Worm (Caenorhabditis elegans) whole organism, L2 larva: ENCODE results near the gene sax-2.

Experiments
- C34F6.9 ChIP-seq: fragments of 150-350 bp; optimal IDR thresholded peaks from 2 replicates; lab custom pipeline; 2014; ENCODE audit warnings: missing biosample characterization, missing genetic modification characterization
- F13H6.1 ChIP-seq: sonication (generic microtip); optimal IDR thresholded peaks from 2 replicates; lab custom pipeline; 2016; ENCODE audit warnings: missing genetic modification characterization, missing compliant biosample characterization
- Y55F3AM.14 ChIP-seq: fragments of 200-800 bp; sonication (Bioruptor generic); optimal IDR thresholded peaks from 2 replicates; lab custom pipeline; 2018; ENCODE audit warnings: mild to moderate bottlenecking, missing genetic modification characterization, missing compliant biosample characterization
- alr-1 ChIP-seq: fragments of 150-350 bp; optimal IDR thresholded peaks from 2 replicates; lab custom pipeline; 2014; ENCODE audit warnings: missing biosample characterization, missing genetic modification characterization
- aly-2 ChIP-seq: fragments of 150-350 bp; optimal IDR thresholded peaks from 2 replicates; lab custom pipeline; 2014; ENCODE audit warnings: missing biosample characterization, missing genetic modification characterization
- ama-1 ChIP-seq: fragments of 150-350 bp; optimal IDR thresholded peaks from 2 replicates; lab custom pipeline; 2018; ENCODE audit warnings: inconsistent platforms
- blmp-1 ChIP-seq: sonication (generic microtip); optimal IDR thresholded peaks from 2 replicates; lab custom pipeline; 2017; ENCODE audit warnings: missing genetic modification characterization, mild to moderate bottlenecking, missing compliant biosample characterization, antibody characterized with exemption, moderate library complexity; ENCODE audit not compliant: insufficient read depth
- ceh-16 ChIP-seq: fragments of 150-350 bp; optimal IDR thresholded peaks from 2 replicates; lab custom pipeline; 2014; ENCODE audit warnings: missing biosample characterization, missing genetic modification characterization
- ceh-82 ChIP-seq: fragments of 150-350 bp; optimal IDR thresholded peaks from 2 replicates; lab custom pipeline; 2014; ENCODE audit warnings: missing biosample characterization, missing genetic modification characterization
- crh-2 ChIP-seq: sonication (generic microtip); optimal IDR thresholded peaks from 2 replicates; lab custom pipeline; 2017; ENCODE audit warnings: missing biosample characterization, missing genetic modification characterization
- dmd-4 ChIP-seq: sonication (generic microtip); optimal IDR thresholded peaks from 2 replicates; lab custom pipeline; 2017; ENCODE audit warnings: missing biosample characterization, missing genetic modification characterization
- elt-1 ChIP-seq: fragments of 150-350 bp; optimal IDR thresholded peaks from 2 replicates; lab custom pipeline; 2014; ENCODE audit warnings: missing biosample characterization, missing genetic modification characterization
- gmeb-1 ChIP-seq: fragments of 150-350 bp; optimal IDR thresholded peaks from 2 replicates; lab custom pipeline; 2014; ENCODE audit warnings: missing biosample characterization, missing genetic modification characterization
- lin-11 ChIP-seq: fragments of 150-350 bp; sonication (generic microtip); optimal IDR thresholded peaks from 2 replicates; lab custom pipeline; 2014; ENCODE audit warnings: missing biosample characterization, missing genetic modification characterization, inconsistent platforms, mixed read lengths
- lin-13 ChIP-seq: fragments of 150-350 bp; optimal IDR thresholded peaks from 2 replicates; lab custom pipeline; 2014; ENCODE audit warnings: missing biosample characterization, missing genetic modification reagents, missing genetic modification characterization
- lsy-2 ChIP-seq, 2 experiments: fragments of 150-350 bp in 1 of 2; sonication (generic microtip) in 1 of 2; optimal IDR thresholded peaks; 2 replicates each; lab custom pipeline; 2014 to 2017; ENCODE audit warnings: missing biosample characterization in 2 of 2, missing genetic modification characterization in 2 of 2
- mab-5 ChIP-seq: fragments of 150-350 bp; optimal IDR thresholded peaks from 2 replicates; lab custom pipeline; 2014; ENCODE audit warnings: missing biosample characterization, missing genetic modification characterization
- mdl-1 ChIP-seq, 2 experiments: fragments of 150-350 bp in 1 of 2; sonication (generic microtip) in 1 of 2; optimal IDR thresholded peaks; 2 replicates each; lab custom pipeline; 2017; ENCODE audit warnings: missing biosample characterization in 2 of 2, missing genetic modification characterization in 2 of 2
- nhr-12 ChIP-seq: fragments of 150-350 bp; optimal IDR thresholded peaks from 2 replicates; lab custom pipeline; 2014; ENCODE audit warnings: missing biosample characterization, missing genetic modification characterization
- nhr-129 ChIP-seq: fragments of 150-350 bp; optimal IDR thresholded peaks from 2 replicates; lab custom pipeline; 2014; ENCODE audit warnings: missing biosample characterization, missing genetic modification characterization
- nhr-21 ChIP-seq: fragments of 150-350 bp; optimal IDR thresholded peaks from 2 replicates; lab custom pipeline; 2014; ENCODE audit warnings: missing biosample characterization, missing genetic modification characterization
- nhr-23 ChIP-seq: fragments of 150-350 bp; optimal IDR thresholded peaks from 2 replicates; lab custom pipeline; 2014; ENCODE audit warnings: missing biosample characterization, missing genetic modification reagents, missing genetic modification characterization
- nhr-25 ChIP-seq: fragments of 150-350 bp; sonication (generic microtip); optimal IDR thresholded peaks from 3 replicates; lab custom pipeline; 2014; ENCODE audit warnings: missing biosample characterization, missing genetic modification characterization
- nhr-77 ChIP-seq: fragments of 150-350 bp; optimal IDR thresholded peaks from 2 replicates; lab custom pipeline; 2014; ENCODE audit warnings: missing biosample characterization, missing genetic modification characterization
- peb-1 ChIP-seq: fragments of 150-350 bp; optimal IDR thresholded peaks from 2 replicates; lab custom pipeline; 2014; ENCODE audit warnings: missing biosample characterization, missing genetic modification characterization
- skn-1 ChIP-seq: sonication (generic microtip); optimal IDR thresholded peaks from 2 replicates; lab custom pipeline; 2017; ENCODE audit warnings: missing biosample characterization, missing genetic modification characterization
- sma-9 ChIP-seq, 2 experiments: fragments of 150-350 bp in 1 of 2; sonication (generic microtip) in 1 of 2; optimal IDR thresholded peaks; 2 replicates each; lab custom pipeline; 2014 to 2016; ENCODE audit warnings: missing genetic modification characterization in 2 of 2, mild to moderate bottlenecking in 1 of 2, missing biosample characterization in 1 of 2, missing compliant biosample characterization in 1 of 2, missing genetic modification reagents in 1 of 2, moderate library complexity in 1 of 2
- unc-39 ChIP-seq: fragments of 150-350 bp; optimal IDR thresholded peaks from 2 replicates; lab custom pipeline; 2014; ENCODE audit warnings: missing biosample characterization, missing genetic modification characterization
- unc-55 ChIP-seq: fragments of 150-350 bp; sonication (generic microtip); optimal IDR thresholded peaks from 3 replicates; lab custom pipeline; 2014; ENCODE audit warnings: missing biosample characterization, missing genetic modification reagents, missing genetic modification characterization
- unc-62 ChIP-seq: fragments of 150-350 bp; optimal IDR thresholded peaks from 2 replicates; lab custom pipeline; 2014; ENCODE audit warnings: missing biosample characterization, missing genetic modification reagents, missing genetic modification characterization
- ztf-1 ChIP-seq: fragments of 200-800 bp; sonication (Bioruptor generic); conservative IDR thresholded peaks from 2 replicates; pipeline ENCODE4 v1.3.6; 2022; ENCODE audit warnings: missing genetic modification characterization, missing compliant biosample characterization
- ztf-11 ChIP-seq: sonication (generic microtip); optimal IDR thresholded peaks from 2 replicates; lab custom pipeline; 2017; ENCODE audit warnings: missing biosample characterization, missing genetic modification characterization
- ztf-4 ChIP-seq: fragments of 150-350 bp; optimal IDR thresholded peaks from 2 replicates; lab custom pipeline; 2014; ENCODE audit warnings: missing biosample characterization, missing genetic modification characterization

sax-2 gene

ce11 chrIII:5155393-5155792, 45.9 kb downstream of the sax-2 start:
- TF ChIP-seq lin-13 (GFP tag; lab: Kevin White, UChicago) (no peak), unc-39 (tag; lab: Kevin White, UChicago) (no peak), peb-1 (no peak), ceh-16 (tag; lab: Kevin White, UChicago) (no peak), Y55F3AM.14 (GFP tag; lab: Kevin White, UChicago) (no peak), aly-2 (no peak), nhr-21 (tag; lab: Kevin White, UChicago) (no peak), ztf-1 (GFP tag; lab: Robert Waterston, UW) (no peak)

DNA sequence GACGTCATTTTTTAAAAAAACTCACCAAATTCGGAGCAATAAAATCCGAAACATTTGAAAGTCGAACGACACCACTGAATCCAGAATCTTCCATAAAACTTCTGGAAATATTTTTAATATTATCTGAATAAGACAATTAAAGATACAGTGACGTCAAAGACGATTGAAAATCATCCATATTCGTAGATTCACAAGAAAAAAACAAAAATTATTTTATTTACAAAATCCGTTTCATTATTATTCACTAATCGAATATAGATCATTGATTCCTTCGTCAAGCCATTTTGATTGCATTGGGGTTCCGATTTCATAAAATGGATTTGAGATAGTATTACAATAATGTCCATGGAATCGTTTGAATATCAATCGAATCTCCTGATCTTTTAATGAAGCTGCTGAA, 49.2 kb downstream of the sax-2 start, which contains the start of gene oxy-4:
Gene oxy-4 (minus strand): TSS at position 101 of the 400 bp plus-strand sequence.
- TF ChIP-seq lin-13 (GFP tag; lab: Kevin White, UChicago) (no peak), crh-2 (tag; lab: Kevin White, UChicago) (no peak), mdl-1 (tag; optimal IDR thresholded peaks at IDR 0.05; lab: Kevin White, UChicago) (no peak), nhr-25 (tag; lab: Kevin White, UChicago) (no peak), dmd-4 (tag; lab: Kevin White, UChicago) (no peak)

DNA sequence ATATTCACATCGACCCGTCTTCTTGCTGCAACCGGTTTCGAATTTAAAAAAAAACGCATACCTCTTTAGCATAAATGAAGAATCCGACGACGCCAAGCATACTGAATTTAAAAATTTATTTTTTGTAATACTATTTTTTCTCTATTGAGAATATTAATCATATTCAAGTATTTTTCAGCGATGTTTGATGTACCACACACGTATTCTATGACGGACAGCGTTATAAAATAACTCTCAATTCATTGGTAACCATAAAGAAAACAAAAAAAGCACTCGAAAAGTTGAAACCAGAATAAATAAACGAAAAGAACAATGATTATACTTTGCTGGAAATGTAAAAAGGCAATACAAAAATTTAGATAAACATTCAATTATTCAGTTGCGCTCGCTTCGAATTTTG, 50.0 kb downstream of the sax-2 start, which contains the start of gene T10F2.5:
Gene T10F2.5 (minus strand): TSS at position 101 of the 400 bp plus-strand sequence.
- no peak for TF ChIP-seq sma-9 (GFP tag; optimal IDR thresholded peaks at IDR 0.05; lab: Kevin White, UChicago)
- TF ChIP-seq sma-9 (tag; optimal IDR thresholded peaks at IDR 0.05; lab: Kevin White, UChicago) = no peak
- no peak for TF ChIP-seq elt-1
- no peak for TF ChIP-seq nhr-77 (tag; lab: Kevin White, UChicago)
- TF ChIP-seq gmeb-1 (tag; lab: Kevin White, UChicago) = no peak
- no peak for TF ChIP-seq nhr-12 (tag; lab: Kevin White, UChicago)
- TF ChIP-seq unc-62 (GFP tag; lab: Kevin White, UChicago) = no peak
- TF ChIP-seq blmp-1 (tag; lab: Kevin White, UChicago) = no peak
- TF ChIP-seq mab-5 (tag; lab: Kevin White, UChicago) = no peak
- no peak for TF ChIP-seq unc-55
- no peak for TF ChIP-seq ceh-82
- TF ChIP-seq nhr-129 (tag; lab: Kevin White, UChicago) = no peak
- TF ChIP-seq nhr-23 = no peak
- no peak for TF ChIP-seq ztf-11 (tag; lab: Kevin White, UChicago)
- no peak for TF ChIP-seq ztf-1 (GFP tag; lab: Robert Waterston, UW)
- TF ChIP-seq nhr-21 (tag; lab: Kevin White, UChicago) = no peak
- TF ChIP-seq, all 48 proteins: peak for 0

DNA sequence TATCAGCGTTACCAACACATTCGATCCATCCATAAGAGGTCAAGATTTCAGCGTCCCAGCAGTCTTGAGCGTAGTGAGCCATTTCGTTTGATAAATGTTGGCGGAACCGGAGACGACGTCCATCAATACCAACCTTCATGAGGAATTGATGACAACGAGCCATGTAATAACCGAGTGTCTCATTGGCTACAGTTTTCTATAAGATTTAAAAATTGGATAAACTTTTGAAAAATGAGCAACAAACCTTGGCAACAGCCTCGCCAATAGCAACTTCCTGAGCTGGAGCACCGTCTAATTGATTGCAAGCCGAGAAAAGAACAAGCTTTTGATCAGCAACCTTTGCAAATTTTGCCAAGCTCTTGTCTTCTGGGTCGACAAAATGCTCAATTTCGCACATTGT, 51.3 kb downstream of the sax-2 start:
- TF ChIP-seq mdl-1 (tag; optimal IDR thresholded peaks at IDR 0.05; lab: Kevin White, UChicago) (no peak), ama-1 (lab: Kevin White, UChicago) (no peak), ceh-16 (tag; lab: Kevin White, UChicago) (no peak), F13H6.1 (tag; lab: Kevin White, UChicago) (no peak), alr-1 (no peak), blmp-1 (tag; lab: Kevin White, UChicago) (no peak), nhr-25 (tag; lab: Kevin White, UChicago) (no peak), nhr-12 (tag; lab: Kevin White, UChicago) (no peak), ztf-4 (tag; lab: Kevin White, UChicago) (no peak)

DNA sequence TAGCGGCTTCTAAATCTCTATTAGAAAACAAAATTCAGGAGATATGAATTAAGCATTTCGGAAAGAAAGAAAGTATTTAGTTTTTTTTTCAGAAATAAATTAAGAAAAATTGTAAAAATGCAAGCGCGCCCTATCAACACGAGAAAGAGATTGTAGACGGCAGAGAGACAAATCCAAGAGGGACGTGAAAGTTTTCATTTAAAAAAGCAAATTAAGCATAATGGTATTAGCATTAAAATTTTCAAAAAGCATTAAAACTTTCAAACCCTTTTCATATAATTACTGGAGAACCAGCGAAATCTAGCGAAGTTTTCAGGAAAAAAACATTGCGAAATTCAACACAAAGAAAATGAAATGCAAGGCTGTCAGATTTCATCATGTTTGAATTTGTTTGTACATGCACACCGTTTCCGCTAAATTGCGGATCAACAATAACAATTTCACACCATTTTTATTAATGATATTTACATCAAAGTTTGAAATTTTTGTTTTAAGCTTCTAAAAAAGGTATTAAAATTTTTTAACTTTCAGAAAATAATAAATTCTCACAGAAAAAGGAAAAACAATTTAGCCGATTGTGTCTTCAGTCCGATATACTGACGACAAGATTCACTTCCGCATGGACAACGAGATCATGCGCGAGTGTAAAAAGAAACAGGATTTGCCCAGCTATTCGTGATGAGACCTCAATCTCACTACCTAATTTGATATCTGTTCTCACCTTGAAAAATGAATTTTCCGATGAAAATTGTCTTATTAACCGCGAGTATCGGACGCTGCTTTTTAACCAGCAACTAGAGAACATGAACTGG, 53.5 kb downstream of the sax-2 start, which contains the start of gene gars-1:
Gene gars-1 (minus strand): TSS at position 808 of the 812 bp plus-strand sequence.
- no peak for TF ChIP-seq nhr-12 (tag; lab: Kevin White, UChicago)
- no peak for TF ChIP-seq sma-9 (GFP tag; optimal IDR thresholded peaks at IDR 0.05; lab: Kevin White, UChicago)
- TF ChIP-seq sma-9 (tag; optimal IDR thresholded peaks at IDR 0.05; lab: Kevin White, UChicago) = no peak
- TF ChIP-seq ama-1 (lab: Kevin White, UChicago) = peak; percentile 57
- TF ChIP-seq C34F6.9 (tag; lab: Kevin White, UChicago) = peak; percentile 59
- no peak for TF ChIP-seq lin-13 (GFP tag; lab: Kevin White, UChicago)
- no peak for TF ChIP-seq nhr-23
- no peak for TF ChIP-seq mdl-1 (tag; optimal IDR thresholded peaks at IDR 0.05; lab: Kevin White, UChicago)
- TF ChIP-seq gmeb-1 (tag; lab: Kevin White, UChicago) = no peak
- TF ChIP-seq lsy-2 (tag; optimal IDR thresholded peaks at IDR 0.05; lab: Kevin White, UChicago) = peak; percentile 11 to 23
- TF ChIP-seq ceh-82 = no peak
- TF ChIP-seq skn-1 (tag; lab: Kevin White, UChicago) = no peak
- no peak for TF ChIP-seq ztf-4 (tag; lab: Kevin White, UChicago)
- peak; percentile 15 for TF ChIP-seq nhr-25 (tag; lab: Kevin White, UChicago)
- TF ChIP-seq nhr-129 (tag; lab: Kevin White, UChicago) = peak; percentile 30
- no peak for TF ChIP-seq blmp-1 (tag; lab: Kevin White, UChicago)
- TF ChIP-seq unc-55 = peak; percentile 74
- TF ChIP-seq lin-11 (tag; lab: Kevin White, UChicago) = no peak
